Worm (Caenorhabditis elegans) whole organism, L4/young adult: ENCODE results near the gene ilcr-1.

Experiments used
- W03F9.2 ChIP-seq: fragments of 150-350 bp; optimal IDR thresholded peaks from 2 replicates; lab custom pipeline; 2014; ENCODE audit warnings: missing biosample characterization, missing genetic modification characterization
- dao-5 ChIP-seq: sonication (generic microtip); optimal IDR thresholded peaks from 2 replicates; lab custom pipeline; 2016; ENCODE audit warnings: missing genotype, missing genetic modification characterization, moderate library complexity, missing compliant biosample characterization
- him-1 ChIP-seq: sonication (generic microtip); optimal IDR thresholded peaks from 2 replicates; lab custom pipeline; 2016; ENCODE audit warnings: missing genotype, missing genetic modification reagents, missing genetic modification characterization, missing compliant biosample characterization

The ilcr-1 gene

ce11 chrIV:14334359-14334758 is 58.1 kb downstream of the ilcr-1 start, which contains the start of gene Y67A10A.3:
TSS of gene Y67A10A.3 (minus strand) at chrIV:14334459.
- TF ChIP-seq dao-5 (tag; lab: Kevin White, UChicago): no peak
- no peak for TF ChIP-seq W03F9.2
- TF ChIP-seq him-1: no peak
